Fruit fly (Drosophila melanogaster) whole organism, embryonic: Measurements from ENCODE around the gene CG44362.
A peak's percentile ranks its signal among the peaks of the same experiment; 100 is the strongest.

Experiments used
- Atf6 ChIP-seq: fragments of 200-800 bp; sonication (Bioruptor generic); IDR thresholded peaks from 2 replicates; pipeline ENCODE4 v1.3.6; 2022; ENCODE audit warnings: missing biosample characterization, missing genetic modification characterization
- Awh ChIP-seq: fragments of 200-800 bp; sonication (Bioruptor generic); IDR thresholded peaks from 2 replicates; pipeline ENCODE4, ENCODE4 v1.3.6; 2022; ENCODE audit warnings: missing biosample characterization, missing genetic modification characterization
- CG10543 ChIP-seq: fragments of 200-800 bp; sonication (Bioruptor generic); optimal IDR thresholded peaks from 3 replicates; lab custom pipeline; 2017; ENCODE audit warnings: missing biosample characterization, mild to moderate bottlenecking, missing genetic modification characterization, moderate library complexity
- CG10959 ChIP-seq: fragments of 200-800 bp; sonication (Bioruptor generic); IDR thresholded peaks from 2 replicates; pipeline ENCODE4 v1.3.6; 2022; ENCODE audit warnings: missing biosample characterization, missing genetic modification characterization
- CG11456 ChIP-seq: fragments of 200-800 bp; sonication (Bioruptor generic); IDR thresholded peaks from 3 replicates; pipeline ENCODE4 v1.3.6; 2022; ENCODE audit warnings: missing biosample characterization, missing genetic modification characterization
- CG11504 ChIP-seq: fragments of 200-800 bp; sonication (Bioruptor generic); optimal IDR thresholded peaks from 3 replicates; lab custom pipeline; 2019; ENCODE audit warnings: missing biosample characterization, mild to moderate bottlenecking, missing genetic modification characterization, moderate library complexity
- CG13894 ChIP-seq: fragments of 200-800 bp; sonication (Bioruptor generic); optimal IDR thresholded peaks from 3 replicates; lab custom pipeline; 2018; ENCODE audit warnings: missing biosample characterization, mild to moderate bottlenecking, missing genetic modification characterization, moderate library complexity
- CG15601 ChIP-seq: fragments of 200-800 bp; sonication (Bioruptor generic); optimal IDR thresholded peaks from 3 replicates; lab custom pipeline; 2019; ENCODE audit warnings: missing biosample characterization, mild to moderate bottlenecking, missing genetic modification characterization, moderate library complexity
- CG17612 ChIP-seq: fragments of 200-800 bp; sonication (Bioruptor generic); IDR thresholded peaks from 2 replicates; pipeline ENCODE4 v1.3.6; 2022; ENCODE audit warnings: missing biosample characterization, missing genetic modification characterization
- CG18011 ChIP-seq: fragments of 200-800 bp; sonication (Bioruptor generic); optimal IDR thresholded peaks from 2 replicates; lab custom pipeline; 2017; ENCODE audit warnings: missing biosample characterization, missing genetic modification characterization, mild to moderate bottlenecking, moderate library complexity, missing genotype
- CG4282 ChIP-seq: fragments of 200-800 bp; sonication (Bioruptor generic); optimal IDR thresholded peaks from 2 replicates; lab custom pipeline; 2016; ENCODE audit warnings: missing biosample characterization, missing genetic modification characterization
- CG6254 ChIP-seq: fragments of 200-800 bp; sonication (Bioruptor generic); optimal IDR thresholded peaks from 3 replicates; lab custom pipeline; 2017; ENCODE audit warnings: mild to moderate bottlenecking, missing biosample characterization, missing genetic modification reagents, missing genetic modification characterization
- CG6791 ChIP-seq: fragments of 200-800 bp; sonication (Bioruptor generic); IDR thresholded peaks from 3 replicates; pipeline ENCODE4 v1.3.6; 2022; ENCODE audit warnings: missing biosample characterization, missing genetic modification characterization; ENCODE audit not compliant: partially characterized antibody
- Ets65A ChIP-seq: fragments of 200-800 bp; sonication (Bioruptor generic); peaks from one replicate; lab custom pipeline; 2016; ENCODE audit warnings: missing biosample characterization, missing genetic modification characterization
- Fer1 ChIP-seq: fragments of 200-800 bp; sonication (Bioruptor generic); optimal IDR thresholded peaks from 2 replicates; lab custom pipeline; 2017; ENCODE audit warnings: missing biosample characterization, mild to moderate bottlenecking, missing genetic modification characterization
- Lpt ChIP-seq: fragments of >200 bp; optimal IDR thresholded peaks from 2 replicates; lab custom pipeline; 2018; ENCODE audit warnings: missing biosample characterization, missing genetic modification characterization
- Med ChIP-seq: fragments of 200-800 bp; sonication (Bioruptor generic); peaks from one replicate; lab custom pipeline; 2016; ENCODE audit warnings: missing biosample characterization, missing genetic modification characterization, mild to moderate bottlenecking, inconsistent platforms, moderate library complexity
- Nf-YC ChIP-seq: fragments of 200-800 bp; optimal IDR thresholded peaks from 3 replicates; lab custom pipeline; 2019; ENCODE audit warnings: missing biosample characterization, mild to moderate bottlenecking, missing genetic modification characterization, moderate library complexity
- Rfx ChIP-seq: fragments of 200-800 bp; sonication (Bioruptor generic); IDR thresholded peaks from 2 replicates; pipeline ENCODE4 v1.3.6; 2022; ENCODE audit warnings: missing biosample characterization, missing genetic modification characterization
- Sox102F ChIP-seq: fragments of 200-800 bp; sonication (Bioruptor generic); optimal IDR thresholded peaks from 2 replicates; lab custom pipeline; 2018; ENCODE audit warnings: missing biosample characterization, mild to moderate bottlenecking, missing genetic modification characterization, moderate library complexity
- Tbp ChIP-seq: fragments of >200 bp; optimal IDR thresholded peaks from 2 replicates; lab custom pipeline; 2018; ENCODE audit warnings: missing biosample characterization, missing genetic modification characterization
- abd-A ChIP-seq: fragments of 200-800 bp; sonication (Bioruptor generic); optimal IDR thresholded peaks from 3 replicates; lab custom pipeline; 2019; ENCODE audit warnings: missing biosample characterization, mild to moderate bottlenecking, missing genetic modification characterization, moderate library complexity
- ara ChIP-seq: fragments of 200-800 bp; sonication (Bioruptor generic); IDR thresholded peaks from 2 replicates; pipeline ENCODE4 v1.3.6; 2022; ENCODE audit warnings: missing biosample characterization, missing genetic modification characterization
- bowl ChIP-seq: fragments of 200-800 bp; sonication (Bioruptor generic); IDR thresholded peaks from 2 replicates; pipeline ENCODE4 v1.3.6; 2022; ENCODE audit warnings: missing biosample characterization, missing genetic modification characterization
- chm ChIP-seq: fragments of 200-800 bp; sonication (Bioruptor generic); IDR thresholded peaks from 2 replicates; pipeline ENCODE4 v1.3.6; 2022; ENCODE audit warnings: missing biosample characterization, missing genetic modification characterization
- ci ChIP-seq: fragments of 200-800 bp; sonication (Bioruptor generic); IDR thresholded peaks from 3 replicates; pipeline ENCODE4 v1.3.6; 2022; ENCODE audit warnings: missing biosample characterization, missing genetic modification characterization
- crol ChIP-seq: fragments of 200-800 bp; sonication (Bioruptor generic); IDR thresholded peaks from 2 replicates; pipeline ENCODE4 v1.3.6; 2022; ENCODE audit warnings: missing biosample characterization, missing genetic modification characterization
- da ChIP-seq: fragments of 200-800 bp; sonication (Bioruptor generic); optimal IDR thresholded peaks from 2 replicates; lab custom pipeline; 2016; ENCODE audit warnings: missing biosample characterization, missing genetic modification characterization
- gem ChIP-seq: fragments of 200-800 bp; sonication (Bioruptor generic); optimal IDR thresholded peaks from 2 replicates; lab custom pipeline; 2019; ENCODE audit warnings: missing biosample characterization, mild to moderate bottlenecking, missing genetic modification characterization, moderate library complexity
- kni ChIP-seq: fragments of 200-800 bp; sonication (Bioruptor generic); optimal IDR thresholded peaks from 3 replicates; lab custom pipeline; 2017; ENCODE audit warnings: mild to moderate bottlenecking, missing biosample characterization, missing genetic modification reagents, missing genetic modification characterization
- lbe ChIP-seq: fragments of 200-800 bp; sonication (Bioruptor generic); optimal IDR thresholded peaks from 2 replicates; lab custom pipeline; 2016; ENCODE audit warnings: missing biosample characterization, mild to moderate bottlenecking, missing genetic modification characterization
- lov ChIP-seq, 2 experiments: fragments of 200-800 bp in 1 of 2; fragments of >200 bp in 1 of 2; sonication (Bioruptor generic) in 1 of 2; IDR thresholded peaks in 1 of 2; optimal IDR thresholded peaks in 1 of 2; 2 replicates in 1 of 2; 3 replicates in 1 of 2; pipeline versions ENCODE4 v1.3.6 to Lab custom; 2017 to 2022; ENCODE audit warnings: missing biosample characterization in 1 of 2, missing genetic modification characterization in 1 of 2
- oc ChIP-seq: fragments of 200-800 bp; sonication (Bioruptor generic); optimal IDR thresholded peaks from 2 replicates; lab custom pipeline; 2018; ENCODE audit warnings: missing biosample characterization, mild to moderate bottlenecking, missing genetic modification characterization, moderate library complexity
- org-1 ChIP-seq: fragments of 200-800 bp; sonication (Bioruptor generic); optimal IDR thresholded peaks from 2 replicates; lab custom pipeline; 2017; ENCODE audit warnings: missing biosample characterization, missing genetic modification characterization
- pnt ChIP-seq: fragments of 200-800 bp; sonication (Bioruptor generic); optimal IDR thresholded peaks from 3 replicates; lab custom pipeline; 2016; ENCODE audit warnings: missing biosample characterization, missing genetic modification characterization
- pros ChIP-seq: fragments of 200-800 bp; sonication (Bioruptor generic); optimal IDR thresholded peaks from 3 replicates; lab custom pipeline; 2019; ENCODE audit warnings: missing biosample characterization, mild to moderate bottlenecking, missing genetic modification characterization, moderate library complexity
- repo ChIP-seq: fragments of 200-800 bp; sonication (Bioruptor generic); optimal IDR thresholded peaks from 2 replicates; lab custom pipeline; 2016; ENCODE audit warnings: missing biosample characterization, missing genetic modification characterization
- row ChIP-seq: fragments of 200-800 bp; sonication (Bioruptor generic); IDR thresholded peaks from 3 replicates; pipeline ENCODE4 v1.3.6; 2022; ENCODE audit warnings: missing biosample characterization, missing genetic modification characterization
- slbo ChIP-seq: fragments of 200-800 bp; sonication (Bioruptor generic); IDR thresholded peaks from 2 replicates; pipeline ENCODE4 v1.3.6; 2022; ENCODE audit warnings: missing biosample characterization, missing genetic modification characterization
- sqz ChIP-seq: fragments of 200-800 bp; sonication (Bioruptor generic); optimal IDR thresholded peaks from 3 replicates; lab custom pipeline; 2018; ENCODE audit warnings: missing biosample characterization, mild to moderate bottlenecking, missing genetic modification characterization
- toy ChIP-seq: fragments of 200-800 bp; sonication (Bioruptor generic); IDR thresholded peaks from 2 replicates; pipeline ENCODE4 v1.3.6; 2022; ENCODE audit warnings: missing biosample characterization, missing genetic modification characterization
- vnd ChIP-seq: fragments of 200-800 bp; sonication (Bioruptor generic); IDR thresholded peaks from 3 replicates; pipeline ENCODE4 v1.3.6; 2022; ENCODE audit warnings: missing biosample characterization, missing genetic modification characterization; ENCODE audit not compliant: partially characterized antibody
- vvl ChIP-seq: fragments of 200-800 bp; sonication (Bioruptor generic); IDR thresholded peaks from 2 replicates; pipeline ENCODE4 v1.3.6; 2022; ENCODE audit warnings: missing biosample characterization, missing genetic modification characterization
- wek ChIP-seq: fragments of 200-800 bp; sonication (Bioruptor generic); optimal IDR thresholded peaks from 3 replicates; lab custom pipeline; 2018; ENCODE audit warnings: missing biosample characterization, mild to moderate bottlenecking, missing genetic modification characterization, moderate library complexity

CG44362 gene

DNA sequence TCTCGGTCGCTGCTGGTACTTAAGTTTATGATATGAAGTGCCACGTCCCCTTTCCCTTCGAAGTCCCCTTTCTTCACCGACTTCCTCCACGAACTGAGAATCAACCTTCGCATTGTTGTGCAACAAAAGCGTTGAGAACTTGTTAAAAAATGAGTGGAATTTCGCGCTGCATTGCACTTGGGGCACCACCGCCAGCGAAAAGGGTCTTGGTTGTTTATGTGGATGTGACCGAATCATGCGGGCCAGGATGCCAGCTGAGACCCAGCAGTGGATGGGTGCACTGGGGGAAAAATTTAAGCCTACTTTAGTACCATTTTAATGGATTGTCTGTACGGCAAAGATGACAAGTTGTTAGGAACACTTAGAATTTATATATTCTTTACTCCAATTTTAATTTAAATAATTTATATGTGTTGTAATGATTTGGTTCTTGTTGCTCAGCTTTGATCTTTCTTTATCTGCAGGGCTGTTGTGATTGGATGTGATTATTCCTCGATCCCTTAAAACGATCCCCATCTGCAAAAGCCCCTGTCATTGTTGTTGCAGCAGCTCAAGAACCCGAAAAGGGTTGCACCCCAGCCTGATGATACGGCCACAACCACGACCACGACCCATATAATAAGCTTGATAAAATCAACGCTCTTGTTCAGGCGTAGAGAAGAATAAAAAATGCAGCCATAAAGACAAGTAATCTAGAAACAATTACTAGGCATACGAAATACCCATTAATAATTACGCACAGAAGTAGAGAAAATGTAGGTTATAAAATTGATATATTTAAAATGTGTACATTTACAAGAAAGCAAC is 15.2 kb upstream of the CG44362 start (continued):
- TF ChIP-seq org-1 (no peak), crol (GFP tag; lab: Robert Waterston, UW) (peak; percentile 87), toy (GFP tag; lab: Robert Waterston, UW) (no peak), lbe (GFP tag; lab: Kevin White, UChicago) (peak; percentile 1), CG10543 (GFP tag; lab: Kevin White, UChicago) (no peak), da (GFP tag; lab: Kevin White, UChicago) (no peak)

DNA sequence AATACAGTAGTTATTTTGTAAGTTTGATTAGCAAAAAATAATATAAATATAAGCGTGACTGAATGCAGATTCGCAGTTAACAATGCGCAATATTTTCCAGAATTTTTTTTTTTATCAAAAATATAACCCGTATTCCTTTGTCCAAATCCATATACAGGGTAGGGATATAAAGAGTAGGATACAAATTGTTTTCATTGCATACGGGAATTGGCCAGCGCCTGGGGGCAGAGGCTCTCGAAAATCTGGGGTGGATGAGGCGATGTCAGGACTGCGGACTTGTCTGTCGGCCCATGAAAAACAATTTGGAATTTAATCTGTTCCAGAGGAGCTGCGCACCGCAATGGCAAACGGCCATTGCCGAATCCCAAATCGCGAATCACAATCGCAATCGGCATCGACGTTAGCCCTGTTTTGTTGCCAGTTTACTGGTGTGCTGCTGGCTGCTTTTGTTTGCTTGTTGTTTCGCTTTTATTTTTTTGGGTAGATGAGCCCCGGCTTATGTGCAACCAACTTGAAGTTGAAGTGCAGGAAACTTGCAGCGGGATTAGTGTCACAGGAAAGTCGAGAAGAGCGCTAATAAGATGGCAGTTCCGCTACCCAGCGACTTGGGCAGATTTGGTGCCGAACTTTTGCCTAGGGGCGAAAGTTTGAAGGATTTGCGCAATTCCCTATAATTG is 14.5 kb upstream of the CG44362 start:
- TF ChIP-seq repo (GFP tag; lab: Kevin White, UChicago) (no peak), pnt (GFP tag; lab: Kevin White, UChicago) (no peak), slbo (GFP tag; lab: Robert Waterston, UW) (peak; percentile 4; the same call in 1 of the 2 replicates), Awh (GFP tag; lab: Robert Waterston, UW) (0 out of 2 replicates have a peak, but pooled peaks have one; percentile 38), gem (tag; lab: Kevin White, UChicago) (peak; percentile 4), chm (0 out of 2 replicates have a peak, but pooled peaks have one; percentile 24), CG11456 (GFP tag; lab: Robert Waterston, UW) (0 out of 3 replicates have a peak, but pooled peaks have one; percentile 52), CG17612 (no peak), ara (0 out of 2 replicates have a peak, but pooled peaks have one; percentile 36), ci (GFP tag; lab: Robert Waterston, UW) (0 out of 3 replicates have a peak, but pooled peaks have one; percentile 12), row (GFP tag; lab: Robert Waterston, UW) (0 out of 3 replicates have a peak, but pooled peaks have one; percentile 6), CG11504 (tag; lab: Kevin White, UChicago) (peak; percentile 5), CG6791 (GFP tag; lab: Robert Waterston, UW) (peak; percentile 15; the same call in 1 of the 3 replicates), Med (GFP tag; lab: Kevin White, UChicago) (peak; percentile 69), sqz (GFP tag; lab: Kevin White, UChicago) (peak; percentile 27), Lpt (GFP tag; lab: Kevin White, UChicago) (no peak), oc (tag; lab: Kevin White, UChicago) (peak; percentile 55), Sox102F (peak; percentile 10), Rfx (GFP tag; lab: Robert Waterston, UW) (peak; percentile 26; the same call in 1 of the 2 replicates)

DNA sequence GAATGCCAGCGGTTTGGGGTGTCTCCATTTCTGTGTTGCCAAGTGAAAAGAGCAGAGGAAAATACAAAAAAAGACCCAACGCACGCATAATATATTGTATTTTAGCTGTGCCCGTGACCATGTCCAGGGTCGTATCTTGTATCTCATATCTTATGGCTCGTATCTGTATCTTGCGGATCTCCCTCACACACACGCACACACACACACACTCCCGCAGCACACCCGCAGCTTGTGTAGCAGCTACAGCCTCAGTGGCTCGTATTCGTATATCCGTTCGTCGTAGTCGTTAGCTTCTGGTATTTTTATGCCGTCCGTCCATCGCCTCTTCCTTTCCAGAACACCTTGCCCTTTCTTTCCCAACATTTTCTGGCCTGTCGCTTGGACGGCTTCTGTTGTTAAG is 13.1 kb upstream of the CG44362 start:
- TF ChIP-seq CG4282 (GFP tag; lab: Kevin White, UChicago) (no peak), bowl (GFP tag; lab: Robert Waterston, UW) (peak; percentile 10; the same call in 1 of the 2 replicates), da (GFP tag; lab: Kevin White, UChicago) (peak; percentile 9), Fer1 (GFP tag; lab: Kevin White, UChicago) (peak; percentile 3), wek (GFP tag; lab: Kevin White, UChicago) (no peak), vnd (GFP tag; lab: Robert Waterston, UW) (no peak), kni (GFP tag; lab: Kevin White, UChicago) (peak; percentile 91), Atf6 (GFP tag; lab: Robert Waterston, UW) (0 out of 2 replicates have a peak, but pooled peaks have one; percentile 15), ara (0 out of 2 replicates have a peak, but pooled peaks have one; percentile 15), CG10959 (no peak), CG18011 (GFP tag; lab: Kevin White, UChicago) (no peak), slbo (GFP tag; lab: Robert Waterston, UW) (0 out of 2 replicates have a peak, but pooled peaks have one; percentile 4), pros (peak; percentile 65), abd-A (tag; lab: Kevin White, UChicago) (peak; percentile 77), Ets65A (GFP tag; lab: Kevin White, UChicago) (peak; percentile 91), Nf-YC (tag; lab: Kevin White, UChicago) (peak; percentile 13), CG15601 (peak; percentile 7), CG6254 (peak; percentile 34), CG13894 (peak; percentile 75), lov (optimal IDR thresholded peaks at IDR 0.05; lab: Kevin White, UChicago) (no peak), lov (GFP tag; IDR thresholded peaks at IDR 0.05; lab: Robert Waterston, UW) (0 out of 3 replicates have a peak, but pooled peaks have one; percentile 4), Tbp (GFP tag; lab: Kevin White, UChicago) (no peak), vvl (GFP tag; lab: Robert Waterston, UW) (peak; percentile 61)
